Worm (Caenorhabditis elegans): ENCODE data around the gene ttc-36.
"Not testable (repeated sequence)": the region's sequence is repeated elsewhere in the genome, so short reads cannot be mapped to it uniquely, and the experiment has no call there.

DNA sequence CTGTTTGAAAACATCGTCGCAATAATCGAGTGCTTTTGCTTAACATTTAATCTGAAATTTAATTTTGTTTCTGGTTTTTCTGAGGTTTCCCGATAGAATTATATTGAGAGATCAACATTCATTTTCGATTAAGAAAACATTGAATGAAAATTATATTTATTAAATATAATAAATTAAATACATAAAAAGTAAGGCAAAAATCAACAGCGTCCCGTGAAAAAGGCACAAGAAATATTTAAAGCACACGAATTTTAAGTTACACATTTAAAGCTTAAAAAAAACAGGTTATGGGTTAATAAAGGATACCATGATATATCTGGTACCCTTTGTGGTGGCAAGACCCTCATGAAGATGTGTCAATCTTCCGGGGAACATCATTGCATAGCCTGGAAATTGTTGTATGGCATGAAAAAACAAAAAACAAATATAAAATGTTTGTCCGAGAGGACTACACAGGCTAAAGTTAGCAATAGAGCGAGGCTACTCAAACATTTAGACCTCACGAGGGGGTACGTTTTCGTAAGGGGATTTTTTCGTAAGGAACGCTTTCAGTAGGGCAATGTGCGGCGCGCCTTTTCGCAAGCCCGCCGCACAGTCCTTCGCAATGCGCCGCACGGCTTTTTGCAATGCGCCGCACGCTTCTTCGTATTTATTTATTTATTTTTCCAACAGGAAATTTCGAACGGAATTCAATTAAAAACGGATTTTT, 3.3 kb downstream of the ttc-36 start, which contains the start of gene mtcu-2:
- not testable (repeated sequence) for TF ChIP-seq unc-62 (GFP tag; optimal IDR thresholded peaks at IDR 0.05); nfya-1 (tag; optimal IDR thresholded peaks at IDR 0.05; ENCODE audit: borderline replicate concordance, insufficient read depth); zfh-2 (GFP tag; conservative IDR thresholded peaks at IDR 0.05); B0035.1 (tag; optimal IDR thresholded peaks at IDR 0.05); sptf-2 (GFP tag; optimal IDR thresholded peaks at IDR 0.05)
- TF ChIP-seq tbp1 (GFP tag; optimal IDR thresholded peaks at IDR 0.05) (peak; percentile 60), rcor-1 (GFP tag; IDR thresholded peaks at IDR 0.05) (peak; percentile 98)

All from whole organism, young adult.